Worm (Caenorhabditis elegans) whole organism, mixed stage, embryonic: ENCODE measurements around the gene ZK353.9.

Experiments
- M03D4.4 ChIP-seq: sonication (generic microtip); optimal IDR thresholded peaks from 2 replicates; lab custom pipeline; 2017; ENCODE audit warnings: mild to moderate bottlenecking, missing genetic modification characterization, missing compliant biosample characterization
- bed-3 ChIP-seq: fragments of 200-800 bp; sonication (Bioruptor generic); optimal IDR thresholded peaks from 3 replicates; lab custom pipeline; 2018; ENCODE audit warnings: mild to moderate bottlenecking, missing genetic modification characterization, moderate library complexity, missing compliant biosample characterization
- blmp-1 ChIP-seq: fragments of 150-350 bp; optimal IDR thresholded peaks from 2 replicates; lab custom pipeline; 2014; ENCODE audit warnings: missing biosample characterization, missing genetic modification characterization
- ceh-39 ChIP-seq: fragments of 150-350 bp; optimal IDR thresholded peaks from 2 replicates; lab custom pipeline; 2014; ENCODE audit warnings: missing biosample characterization, missing genetic modification characterization
- ceh-43 ChIP-seq: fragments of 200-800 bp; sonication (Bioruptor generic); optimal IDR thresholded peaks from 2 replicates; lab custom pipeline; 2018; ENCODE audit warnings: mild to moderate bottlenecking, missing genetic modification characterization, moderate library complexity, missing compliant biosample characterization
- ceh-83 ChIP-seq: fragments of 200-800 bp; sonication (Bioruptor generic); optimal IDR thresholded peaks from 2 replicates; lab custom pipeline; 2018; ENCODE audit warnings: mild to moderate bottlenecking, missing genetic modification characterization, missing compliant biosample characterization
- ces-1 ChIP-seq: fragments of 150-350 bp; optimal IDR thresholded peaks from 2 replicates; lab custom pipeline; 2014; ENCODE audit warnings: missing biosample characterization, missing genetic modification reagents, missing genetic modification characterization
- cnd-1 ChIP-seq: fragments of 200-800 bp; sonication (Bioruptor generic); optimal IDR thresholded peaks from 2 replicates; lab custom pipeline; 2018; ENCODE audit warnings: mild to moderate bottlenecking, missing genetic modification characterization, missing compliant biosample characterization
- drap-1 ChIP-seq: fragments of 200-800 bp; sonication (Bioruptor generic); optimal IDR thresholded peaks from 3 replicates; lab custom pipeline; 2018; ENCODE audit warnings: mild to moderate bottlenecking, missing genetic modification characterization, missing compliant biosample characterization
- elt-1 ChIP-seq: sonication (generic microtip); optimal IDR thresholded peaks from 2 replicates; lab custom pipeline; 2017; ENCODE audit warnings: missing genetic modification characterization, mild to moderate bottlenecking, missing compliant biosample characterization, antibody characterized with exemption, moderate library complexity, borderline replicate concordance; ENCODE audit not compliant: insufficient read depth
- elt-3 ChIP-seq: fragments of 150-350 bp; optimal IDR thresholded peaks from 2 replicates; lab custom pipeline; 2014; ENCODE audit warnings: missing biosample characterization, missing genetic modification characterization
- flh-1 ChIP-seq: fragments of 200-800 bp; sonication (Bioruptor generic); optimal IDR thresholded peaks from 2 replicates; lab custom pipeline; 2018; ENCODE audit warnings: mild to moderate bottlenecking, missing genetic modification characterization, moderate library complexity, missing compliant biosample characterization
- ham-2 ChIP-seq: fragments of 200-800 bp; sonication (Bioruptor generic); optimal IDR thresholded peaks from 2 replicates; lab custom pipeline; 2018; ENCODE audit warnings: mild to moderate bottlenecking, missing genetic modification characterization, missing compliant biosample characterization
- hlh-1 ChIP-seq: fragments of 150-350 bp; optimal IDR thresholded peaks from 2 replicates; lab custom pipeline; 2014; ENCODE audit warnings: missing biosample characterization, missing genetic modification reagents, missing genetic modification characterization
- lin-13 ChIP-seq: fragments of 150-350 bp; optimal IDR thresholded peaks from 2 replicates; lab custom pipeline; 2014; ENCODE audit warnings: missing biosample characterization, missing genetic modification characterization
- lin-32 ChIP-seq: fragments of 200-800 bp; sonication (Bioruptor generic); optimal IDR thresholded peaks from 2 replicates; lab custom pipeline; 2018; ENCODE audit warnings: mild to moderate bottlenecking, missing genetic modification characterization, missing compliant biosample characterization
- lsy-2 ChIP-seq: fragments of 150-350 bp; optimal IDR thresholded peaks from 2 replicates; lab custom pipeline; 2014; ENCODE audit warnings: missing biosample characterization, missing genetic modification characterization
- mab-5 ChIP-seq: fragments of 150-350 bp; optimal IDR thresholded peaks from 2 replicates; lab custom pipeline; 2014; ENCODE audit warnings: missing biosample characterization, missing genetic modification characterization
- mep-1 ChIP-seq: fragments of 150-350 bp; optimal IDR thresholded peaks from 2 replicates; lab custom pipeline; 2017; ENCODE audit warnings: missing biosample characterization, missing genetic modification reagents, missing genetic modification characterization, inconsistent platforms
- mls-2 ChIP-seq: sonication (generic microtip); optimal IDR thresholded peaks from 2 replicates; lab custom pipeline; 2016; ENCODE audit warnings: mild to moderate bottlenecking, missing genetic modification characterization, moderate library complexity, missing compliant biosample characterization
- nhr-12 ChIP-seq: fragments of 150-350 bp; optimal IDR thresholded peaks from 2 replicates; lab custom pipeline; 2014; ENCODE audit warnings: missing biosample characterization, missing genetic modification characterization
- nhr-2 ChIP-seq: fragments of 150-350 bp; optimal IDR thresholded peaks from 2 replicates; lab custom pipeline; 2014; ENCODE audit warnings: missing biosample characterization, missing genetic modification characterization
- nhr-237 ChIP-seq: fragments of 150-350 bp; optimal IDR thresholded peaks from 2 replicates; lab custom pipeline; 2014; ENCODE audit warnings: missing biosample characterization, missing genetic modification characterization
- nhr-28 ChIP-seq: fragments of 150-350 bp; optimal IDR thresholded peaks from 2 replicates; lab custom pipeline; 2014; ENCODE audit warnings: missing biosample characterization, missing genetic modification characterization
- nhr-76 ChIP-seq: sonication (generic microtip); optimal IDR thresholded peaks from 2 replicates; lab custom pipeline; 2017; ENCODE audit warnings: missing biosample characterization, missing genetic modification characterization
- pha-4 ChIP-seq: fragments of 150-350 bp; optimal IDR thresholded peaks from 2 replicates; lab custom pipeline; 2018; ENCODE audit warnings: missing biosample characterization, missing genetic modification reagents, missing genetic modification characterization
- sem-2 ChIP-seq: fragments of 200-800 bp; sonication (Bioruptor generic); optimal IDR thresholded peaks from 2 replicates; lab custom pipeline; 2018; ENCODE audit warnings: mild to moderate bottlenecking, missing genetic modification characterization, missing compliant biosample characterization
- snpc-4 ChIP-seq: fragments of 150-350 bp; optimal IDR thresholded peaks from 2 replicates; lab custom pipeline; 2014; ENCODE audit warnings: missing biosample characterization, missing genetic modification characterization
- sptf-1 ChIP-seq: sonication (generic microtip); optimal IDR thresholded peaks from 2 replicates; lab custom pipeline; 2017; ENCODE audit warnings: mild to moderate bottlenecking, missing genetic modification characterization, moderate library complexity, missing compliant biosample characterization
- tbx-8 ChIP-seq: fragments of 200-800 bp; sonication (Bioruptor generic); optimal IDR thresholded peaks from 2 replicates; lab custom pipeline; 2018; ENCODE audit warnings: mild to moderate bottlenecking, missing genetic modification characterization, moderate library complexity, missing compliant biosample characterization
- unc-120 ChIP-seq: sonication (generic microtip); optimal IDR thresholded peaks from 2 replicates; lab custom pipeline; 2017; ENCODE audit warnings: missing genetic modification characterization, missing compliant biosample characterization; ENCODE audit not compliant: poor library complexity, severe bottlenecking
- unc-39 ChIP-seq: fragments of 150-350 bp; optimal IDR thresholded peaks from 2 replicates; lab custom pipeline; 2014; ENCODE audit warnings: missing biosample characterization, missing genetic modification characterization
- unc-62 ChIP-seq: fragments of 150-350 bp; optimal IDR thresholded peaks from 2 replicates; lab custom pipeline; 2014; ENCODE audit warnings: missing biosample characterization, missing genetic modification reagents, missing genetic modification characterization
- zip-8 ChIP-seq: fragments of 150-350 bp; optimal IDR thresholded peaks from 2 replicates; lab custom pipeline; 2014; ENCODE audit warnings: missing biosample characterization, missing genetic modification characterization
- ztf-11 ChIP-seq: fragments of 150-350 bp; optimal IDR thresholded peaks from 2 replicates; lab custom pipeline; 2014; ENCODE audit warnings: missing biosample characterization, missing genetic modification characterization

Gene ZK353.9

ce11 chrIII:8444433-8445090, 35.3 kb downstream of the ZK353.9 start:
- TF ChIP-seq mab-5 (no peak), ceh-43 (GFP tag; lab: Kevin White, UChicago) (no peak), flh-1 (GFP tag; lab: Kevin White, UChicago) (no peak), lin-32 (GFP tag; lab: Kevin White, UChicago) (no peak), bed-3 (GFP tag; lab: Kevin White, UChicago) (no peak), nhr-76 (tag; lab: Kevin White, UChicago) (no peak), ceh-83 (GFP tag; lab: Kevin White, UChicago) (no peak), zip-8 (tag; lab: Kevin White, UChicago) (no peak), elt-3 (tag; lab: Kevin White, UChicago) (no peak), lin-13 (tag; lab: Kevin White, UChicago) (no peak), drap-1 (GFP tag; lab: Kevin White, UChicago) (no peak), sem-2 (GFP tag; lab: Kevin White, UChicago) (no peak), unc-39 (tag; lab: Kevin White, UChicago) (no peak), tbx-8 (GFP tag; lab: Kevin White, UChicago) (no peak), ceh-39 (no peak), unc-62 (no peak), mls-2 (tag; lab: Kevin White, UChicago) (no peak), unc-120 (no peak), ham-2 (GFP tag; lab: Kevin White, UChicago) (no peak), nhr-237 (tag; lab: Kevin White, UChicago) (no peak)

ce11 chrIII:8446061-8446460, 36.8 kb downstream of the ZK353.9 start:
- no peak for TF ChIP-seq nhr-76 (tag; lab: Kevin White, UChicago)

- TF ChIP-seq lsy-2 (tag; lab: Kevin White, UChicago) (no peak), drap-1 (GFP tag; lab: Kevin White, UChicago) (no peak), ceh-43 (GFP tag; lab: Kevin White, UChicago) (no peak), elt-3 (tag; lab: Kevin White, UChicago) (no peak), mab-5 (no peak), ham-2 (GFP tag; lab: Kevin White, UChicago) (no peak), lin-32 (GFP tag; lab: Kevin White, UChicago) (no peak), elt-1 (tag; lab: Kevin White, UChicago) (no peak), zip-8 (tag; lab: Kevin White, UChicago) (no peak), sem-2 (GFP tag; lab: Kevin White, UChicago) (no peak), bed-3 (GFP tag; lab: Kevin White, UChicago) (no peak), unc-120 (no peak), snpc-4 (tag; lab: Kevin White, UChicago) (no peak), unc-62 (no peak), nhr-12 (tag; lab: Kevin White, UChicago) (no peak), nhr-2 (tag; lab: Kevin White, UChicago) (no peak), blmp-1 (tag; lab: Kevin White, UChicago) (no peak), nhr-28 (no peak), pha-4 (tag; lab: Kevin White, UChicago) (no peak)
- TF ChIP-seq, all 35 proteins: peak for 0
Observed at ce11 chrIII:8446534-8446933, 37.2 kb downstream of the ZK353.9 start, which contains the start of gene hsp-110. TSS of gene hsp-110 (minus strand) at chrIII:8446909.

- TF ChIP-seq M03D4.4 (peak; percentile 44), zip-8 (tag; lab: Kevin White, UChicago) (no peak), nhr-237 (tag; lab: Kevin White, UChicago) (peak; percentile 97), elt-3 (tag; lab: Kevin White, UChicago) (peak; percentile 71), hlh-1 (tag; lab: Kevin White, UChicago) (peak; percentile 53), unc-120 (peak; percentile 100), cnd-1 (tag; lab: Kevin White, UChicago) (no peak), unc-62 (peak; percentile 70), ces-1 (GFP tag; lab: Kevin White, UChicago) (peak; percentile 98), sptf-1 (peak; percentile 79), mls-2 (tag; lab: Kevin White, UChicago) (peak; percentile 60), drap-1 (GFP tag; lab: Kevin White, UChicago) (peak; percentile 42), flh-1 (GFP tag; lab: Kevin White, UChicago) (no peak), bed-3 (GFP tag; lab: Kevin White, UChicago) (no peak), ceh-39 (peak; percentile 93), snpc-4 (tag; lab: Kevin White, UChicago) (no peak), nhr-2 (tag; lab: Kevin White, UChicago) (peak; percentile 70), ztf-11 (peak; percentile 71), ceh-43 (GFP tag; lab: Kevin White, UChicago) (no peak), pha-4 (tag; lab: Kevin White, UChicago) (peak; percentile 99), nhr-76 (tag; lab: Kevin White, UChicago) (no peak), sem-2 (GFP tag; lab: Kevin White, UChicago) (no peak), lsy-2 (tag; lab: Kevin White, UChicago) (peak; percentile 91), ham-2 (GFP tag; lab: Kevin White, UChicago) (no peak), mab-5 (peak; percentile 92), elt-1 (tag; lab: Kevin White, UChicago) (peak; percentile 16), lin-32 (GFP tag; lab: Kevin White, UChicago) (no peak), tbx-8 (GFP tag; lab: Kevin White, UChicago) (no peak), blmp-1 (tag; lab: Kevin White, UChicago) (peak; percentile 35), unc-39 (tag; lab: Kevin White, UChicago) (no peak), ceh-83 (GFP tag; lab: Kevin White, UChicago) (no peak), nhr-12 (tag; lab: Kevin White, UChicago) (no peak), lin-13 (tag; lab: Kevin White, UChicago) (peak; percentile 95), nhr-28 (no peak), mep-1 (tag; lab: Kevin White, UChicago) (peak; percentile 99)
- TF ChIP-seq, all 35 proteins: peak for 20
Observed at ce11 chrIII:8446940-8447403, 37.7 kb downstream of the ZK353.9 start, which contains the start of gene rpn-3. TSS of gene rpn-3 (plus strand) at chrIII:8447353.
